Fruit fly (Drosophila melanogaster): Measurements from ENCODE around the gene CG5746.
A peak's percentile ranks its signal among the peaks of the same experiment; 100 is the strongest.

CG5746 gene

dm6 chr3R:24348420-24349190 is at the start of gene CG5746, which contains the start of gene CG6454 (continued):
- TF ChIP-seq CG10431 (GFP tag; optimal IDR thresholded peaks at IDR 0.05) (no peak), MESR4 (GFP tag; optimal IDR thresholded peaks at IDR 0.05) (peak; percentile 99), Dll (GFP tag; IDR thresholded peaks at IDR 0.05; ENCODE audit: partially characterized antibody) (0 out of 4 replicates have a peak, but pooled peaks have one; percentile 19), CG1529 (GFP tag; optimal IDR thresholded peaks at IDR 0.05) (no peak), dimm (GFP tag; IDR thresholded peaks at IDR 0.05) (no peak), NK7.1 (GFP tag; optimal IDR thresholded peaks at IDR 0.05) (no peak), Adf1 (GFP tag; IDR thresholded peaks at IDR 0.05) (no peak), nerfin-2 (GFP tag; IDR thresholded peaks at IDR 0.05; ENCODE audit: partially characterized antibody) (no peak), CG16863 (GFP tag; optimal IDR thresholded peaks at IDR 0.05) (peak; percentile 56), CG6791 (GFP tag; IDR thresholded peaks at IDR 0.05; ENCODE audit: partially characterized antibody) (no peak; the same call in 2 of the 3 replicates), ems (GFP tag; optimal IDR thresholded peaks at IDR 0.05) (peak; percentile 40), CG18011 (GFP tag; optimal IDR thresholded peaks at IDR 0.05) (no peak), CG7786 (GFP tag; optimal IDR thresholded peaks at IDR 0.05) (peak; percentile 60), Lpt (GFP tag; optimal IDR thresholded peaks at IDR 0.05) (no peak), HLH3B (GFP tag; IDR thresholded peaks at IDR 0.05) (peak; percentile 51; the same call in 1 of the 2 replicates), CG8944 (GFP tag; optimal IDR thresholded peaks at IDR 0.05) (peak; percentile 24), NC2β (GFP tag; optimal IDR thresholded peaks at IDR 0.05) (peak; percentile 16), wek (GFP tag; optimal IDR thresholded peaks at IDR 0.05) (no peak), salm (tag; optimal IDR thresholded peaks at IDR 0.05) (no peak), Hr51 (GFP tag; optimal IDR thresholded peaks at IDR 0.05) (peak in 1 of 2 experiments; percentile 50), otp (GFP tag; IDR thresholded peaks at IDR 0.05) (no peak), sna (GFP tag; IDR thresholded peaks at IDR 0.05; ENCODE audit: partially characterized antibody) (no peak), en (GFP tag; optimal IDR thresholded peaks at IDR 0.05) (no peak), CG13123 (GFP tag; optimal IDR thresholded peaks at IDR 0.05) (peak; percentile 46), btn (GFP tag; optimal IDR thresholded peaks at IDR 0.05) (no peak), Dfd (GFP tag; optimal IDR thresholded peaks at IDR 0.05) (no peak), tup (GFP tag; optimal IDR thresholded peaks at IDR 0.05) (no peak), Spps (tag; optimal IDR thresholded peaks at IDR 0.05) (no peak), eve (GFP tag; optimal IDR thresholded peaks at IDR 0.05) (no peak), Doc2 (GFP tag; IDR thresholded peaks at IDR 0.05) (no peak), HLH54F (GFP tag; optimal IDR thresholded peaks at IDR 0.05) (peak; percentile 72), p53 (GFP tag; optimal IDR thresholded peaks at IDR 0.05) (no peak), stc (GFP tag; IDR thresholded peaks at IDR 0.05) (no peak), Ravus (GFP tag; IDR thresholded peaks at IDR 0.05) (no peak), zen2 (GFP tag; IDR thresholded peaks at IDR 0.05; ENCODE audit: partially characterized antibody) (no peak), Jarid2 (GFP tag; optimal IDR thresholded peaks at IDR 0.05) (no peak), Dip2 (GFP tag; IDR thresholded peaks at IDR 0.05) (no peak), prd (optimal IDR thresholded peaks at IDR 0.05) (no peak), prd (GFP tag; IDR thresholded peaks at IDR 0.05) (peak; percentile 69), ind (GFP tag; optimal IDR thresholded peaks at IDR 0.05) (no peak), CG11560 (tag; IDR thresholded peaks at IDR 0.05) (no peak), Dek (tag; optimal IDR thresholded peaks at IDR 0.05) (peak; percentile 42), fd3F (GFP tag; optimal IDR thresholded peaks at IDR 0.05) (peak; percentile 39), fru (optimal IDR thresholded peaks at IDR 0.05) (no peak), CG8290 (GFP tag; optimal IDR thresholded peaks at IDR 0.05) (peak; percentile 38), CG8290 (tag; optimal IDR thresholded peaks at IDR 0.05) (no peak), CG17612 (GFP tag; IDR thresholded peaks at IDR 0.05) (no peak), fd64A (GFP tag; optimal IDR thresholded peaks at IDR 0.05) (no peak), lola (GFP tag; optimal IDR thresholded peaks at IDR 0.05) (peak in 1 of 3 experiments; percentile 62), CG15601 (tag; optimal IDR thresholded peaks at IDR 0.05) (no peak)
